Fruit fly (Drosophila melanogaster) whole organism, embryonic: ENCODE measurements around the gene CG42237.

ENCODE experiments used
- Bdp1 ChIP-seq: fragments of 200-800 bp; sonication (Bioruptor generic); optimal IDR thresholded peaks from 3 replicates; lab custom pipeline; 2016; ENCODE audit warnings: missing biosample characterization, missing genetic modification characterization
- CG11093 ChIP-seq: fragments of 200-800 bp; sonication (Bioruptor generic); IDR thresholded peaks from 3 replicates; pipeline ENCODE4 v1.3.6; 2022; ENCODE audit warnings: missing biosample characterization, missing genetic modification characterization
- CG12155 ChIP-seq: fragments of 200-800 bp; sonication (Bioruptor generic); optimal IDR thresholded peaks from 3 replicates; lab custom pipeline; 2016; ENCODE audit warnings: missing biosample characterization, missing genetic modification characterization
- CG14441 ChIP-seq: fragments of 200-800 bp; sonication (Bioruptor generic); IDR thresholded peaks from 2 replicates; pipeline ENCODE4 v1.3.6; 2022; ENCODE audit warnings: missing biosample characterization, missing genetic modification characterization
- CG15696 ChIP-seq: fragments of 200-800 bp; sonication (Bioruptor generic); optimal IDR thresholded peaks from 2 replicates; lab custom pipeline; 2019; ENCODE audit warnings: missing biosample characterization, mild to moderate bottlenecking, missing genetic modification characterization, moderate library complexity
- CG16779 ChIP-seq: fragments of 200-800 bp; sonication (Bioruptor generic); IDR thresholded peaks from 2 replicates; pipeline ENCODE4 v1.3.6; 2022; ENCODE audit warnings: missing biosample characterization, missing genetic modification characterization
- CG16813 ChIP-seq: fragments of 200-800 bp; sonication (Bioruptor generic); IDR thresholded peaks from 3 replicates; pipeline ENCODE4 v1.3.6; 2022; ENCODE audit warnings: missing biosample characterization, missing genetic modification characterization; ENCODE audit not compliant: partially characterized antibody
- CG18764 ChIP-seq: fragments of 200-800 bp; sonication (Bioruptor generic); optimal IDR thresholded peaks from 3 replicates; lab custom pipeline; 2016; ENCODE audit warnings: missing biosample characterization, missing genetic modification characterization
- CG2120 ChIP-seq: fragments of 200-800 bp; sonication (Bioruptor generic); optimal IDR thresholded peaks from 3 replicates; lab custom pipeline; 2016; ENCODE audit warnings: missing biosample characterization, missing genetic modification characterization
- CG2199 ChIP-seq: fragments of 200-800 bp; sonication (Bioruptor generic); IDR thresholded peaks from 3 replicates; pipeline ENCODE4 v1.3.6; 2022; ENCODE audit warnings: missing biosample characterization, missing genetic modification characterization
- CG3407 ChIP-seq: fragments of 200-800 bp; sonication (Bioruptor generic); optimal IDR thresholded peaks from 2 replicates; lab custom pipeline; 2018; ENCODE audit warnings: missing biosample characterization, mild to moderate bottlenecking, missing genetic modification characterization
- CG3726 ChIP-seq: fragments of 200-800 bp; sonication (Bioruptor generic); IDR thresholded peaks from 3 replicates; pipeline ENCODE4, ENCODE4 v1.3.6; 2022; ENCODE audit warnings: missing biosample characterization, missing genetic modification characterization
- CG4854 ChIP-seq: fragments of 200-800 bp; sonication (Bioruptor generic); optimal IDR thresholded peaks from 2 replicates; lab custom pipeline; 2016; ENCODE audit warnings: missing biosample characterization, missing genetic modification characterization, inconsistent platforms
- CG5180 ChIP-seq: fragments of 200-800 bp; sonication (Bioruptor generic); optimal IDR thresholded peaks from 3 replicates; lab custom pipeline; 2017; ENCODE audit warnings: missing biosample characterization, missing genetic modification characterization, mild to moderate bottlenecking, moderate library complexity, missing genetic modification reagents
- CG8290 ChIP-seq, 3 experiments: fragments of 200-800 bp; sonication (Bioruptor generic); optimal IDR thresholded peaks; 2 replicates each; lab custom pipeline; 2016 to 2019; ENCODE audit warnings: missing biosample characterization in 3 of 3, missing genetic modification characterization in 3 of 3, mild to moderate bottlenecking in 2 of 3, moderate library complexity in 1 of 3
- CTCF ChIP-seq: fragments of 200-800 bp; sonication (Bioruptor generic); optimal IDR thresholded peaks from 2 replicates; lab custom pipeline; 2017; ENCODE audit warnings: missing biosample characterization, mild to moderate bottlenecking, missing genetic modification characterization, moderate library complexity
- Chrac-16 ChIP-seq: fragments of 200-800 bp; sonication (Bioruptor generic); optimal IDR thresholded peaks from 3 replicates; lab custom pipeline; 2016; ENCODE audit warnings: missing biosample characterization, missing genetic modification characterization
- E2f1 ChIP-seq: fragments of 200-800 bp; sonication (Bioruptor generic); IDR thresholded peaks from 2 replicates; pipeline ENCODE4 v1.3.6; 2022; ENCODE audit warnings: missing biosample characterization, missing genetic modification characterization
- Elba2 ChIP-seq: fragments of 200-800 bp; sonication (Bioruptor generic); optimal IDR thresholded peaks from 3 replicates; lab custom pipeline; 2016; ENCODE audit warnings: missing biosample characterization, missing genetic modification characterization
- Mad ChIP-seq: fragments of 200-800 bp; sonication (Bioruptor generic); optimal IDR thresholded peaks from 2 replicates; lab custom pipeline; 2016; ENCODE audit warnings: missing biosample characterization, missing genetic modification characterization
- Meics ChIP-seq: fragments of 200-800 bp; sonication (Bioruptor generic); optimal IDR thresholded peaks from 2 replicates; lab custom pipeline; 2017; ENCODE audit warnings: missing biosample characterization, mild to moderate bottlenecking, missing genetic modification characterization
- Myb ChIP-seq: fragments of 200-800 bp; sonication (Bioruptor generic); optimal IDR thresholded peaks from 2 replicates; lab custom pipeline; 2016; ENCODE audit warnings: missing biosample characterization, missing genetic modification characterization
- Ptx1 ChIP-seq: fragments of 200-800 bp; sonication (Bioruptor generic); IDR thresholded peaks from 2 replicates; pipeline ENCODE4 v1.3.6; 2022; ENCODE audit warnings: missing biosample characterization, missing genetic modification characterization
- Rfx ChIP-seq: fragments of 200-800 bp; sonication (Bioruptor generic); IDR thresholded peaks from 2 replicates; pipeline ENCODE4 v1.3.6; 2022; ENCODE audit warnings: missing biosample characterization, missing genetic modification characterization
- Side ChIP-seq: fragments of 200-800 bp; sonication (Bioruptor generic); optimal IDR thresholded peaks from 2 replicates; lab custom pipeline; 2016; ENCODE audit warnings: missing biosample characterization, missing genetic modification characterization
- Sox102F ChIP-seq: fragments of 200-800 bp; sonication (Bioruptor generic); optimal IDR thresholded peaks from 2 replicates; lab custom pipeline; 2018; ENCODE audit warnings: missing biosample characterization, mild to moderate bottlenecking, missing genetic modification characterization, moderate library complexity
- TFAM ChIP-seq: fragments of 200-800 bp; sonication (Bioruptor generic); optimal IDR thresholded peaks from 2 replicates; lab custom pipeline; 2017; ENCODE audit warnings: missing biosample characterization, missing genetic modification characterization, inconsistent platforms
- Xbp1 ChIP-seq: fragments of 200-800 bp; sonication (Bioruptor generic); optimal IDR thresholded peaks from 3 replicates; lab custom pipeline; 2016; ENCODE audit warnings: missing biosample characterization, mild to moderate bottlenecking, missing genetic modification characterization
- amos ChIP-seq: fragments of 200-800 bp; sonication (Bioruptor generic); IDR thresholded peaks from 2 replicates; pipeline ENCODE4 v1.3.6; 2022; ENCODE audit warnings: missing biosample characterization, missing genetic modification characterization; ENCODE audit not compliant: partially characterized antibody
- bab2 ChIP-seq: fragments of 200-800 bp; sonication (Bioruptor generic); optimal IDR thresholded peaks from 2 replicates; lab custom pipeline; 2016; ENCODE audit warnings: missing biosample characterization, missing genetic modification characterization
- br ChIP-seq: fragments of >200 bp; optimal IDR thresholded peaks from 2 replicates; lab custom pipeline; 2017
- cas ChIP-seq: fragments of 200-800 bp; sonication (Bioruptor generic); IDR thresholded peaks from 2 replicates; pipeline ENCODE4 v1.3.6; 2022; ENCODE audit warnings: missing biosample characterization, missing genetic modification characterization
- croc ChIP-seq: fragments of 200-800 bp; sonication (Bioruptor generic); conservative IDR thresholded peaks from 3 replicates; pipeline ENCODE4 v1.3.6; 2022; ENCODE audit warnings: missing biosample characterization, missing genetic modification characterization
- dati ChIP-seq: fragments of 200-800 bp; sonication (Bioruptor generic); IDR thresholded peaks from 2 replicates; pipeline ENCODE4 v1.3.6; 2022; ENCODE audit warnings: missing biosample characterization, missing genetic modification characterization
- ems ChIP-seq: fragments of 200-800 bp; sonication (Bioruptor generic); optimal IDR thresholded peaks from 3 replicates; lab custom pipeline; 2016; ENCODE audit warnings: missing biosample characterization, missing genetic modification characterization
- en ChIP-seq: fragments of 200-800 bp; sonication (Bioruptor generic); optimal IDR thresholded peaks from 2 replicates; lab custom pipeline; 2016; ENCODE audit warnings: missing biosample characterization, missing genetic modification characterization
- gem ChIP-seq: fragments of 200-800 bp; sonication (Bioruptor generic); optimal IDR thresholded peaks from 2 replicates; lab custom pipeline; 2019; ENCODE audit warnings: missing biosample characterization, mild to moderate bottlenecking, missing genetic modification characterization, moderate library complexity
- hth ChIP-seq: fragments of >200 bp; optimal IDR thresholded peaks from 2 replicates; lab custom pipeline; 2017; ENCODE audit warnings: inconsistent platforms
- kay ChIP-seq: fragments of 200-800 bp; sonication (Bioruptor generic); optimal IDR thresholded peaks from 2 replicates; lab custom pipeline; 2016; ENCODE audit warnings: missing biosample characterization, missing genetic modification characterization
- luna ChIP-seq: fragments of 200-800 bp; sonication (Bioruptor generic); optimal IDR thresholded peaks from 2 replicates; lab custom pipeline; 2016; ENCODE audit warnings: missing biosample characterization, missing genetic modification characterization
- nerfin-1 ChIP-seq: fragments of 200-800 bp; sonication (Bioruptor generic); optimal IDR thresholded peaks from 3 replicates; lab custom pipeline; 2019; ENCODE audit warnings: missing biosample characterization, mild to moderate bottlenecking, missing genetic modification characterization, moderate library complexity
- pfk ChIP-seq: fragments of 200-800 bp; sonication (Bioruptor generic); optimal IDR thresholded peaks from 2 replicates; lab custom pipeline; 2018; ENCODE audit warnings: missing biosample characterization, mild to moderate bottlenecking, missing genetic modification characterization, moderate library complexity
- pnt ChIP-seq: fragments of 200-800 bp; sonication (Bioruptor generic); optimal IDR thresholded peaks from 3 replicates; lab custom pipeline; 2016; ENCODE audit warnings: missing biosample characterization, missing genetic modification characterization
- sc ChIP-seq, 3 experiments: fragments of >200 bp in 2 of 3; fragments of 200-800 bp in 1 of 3; sonication (Bioruptor generic) in 1 of 3; optimal IDR thresholded peaks; 2 replicates in 2 of 3; 3 replicates in 1 of 3; lab custom pipeline; 2017; ENCODE audit warnings: mild to moderate bottlenecking in 1 of 3, missing biosample characterization in 1 of 3, missing genetic modification characterization in 1 of 3, missing genetic modification reagents in 1 of 3
- so ChIP-seq: fragments of 200-800 bp; sonication (Bioruptor generic); IDR thresholded peaks from 3 replicates; pipeline ENCODE4 v1.3.6; 2022; ENCODE audit warnings: missing biosample characterization, missing genetic modification characterization
- ssp ChIP-seq: fragments of 200-800 bp; sonication (Bioruptor generic); IDR thresholded peaks from 2 replicates; pipeline ENCODE4 v1.3.6; 2022; ENCODE audit warnings: missing biosample characterization, missing genetic modification characterization
- tll ChIP-seq, 2 experiments: fragments of 200-800 bp in 1 of 2; fragments of >200 bp in 1 of 2; sonication (Bioruptor generic) in 1 of 2; optimal IDR thresholded peaks; 2 replicates each; lab custom pipeline; 2017 to 2019; ENCODE audit warnings: missing biosample characterization in 2 of 2, missing genetic modification characterization in 2 of 2, mild to moderate bottlenecking in 1 of 2, moderate library complexity in 1 of 2
- twi ChIP-seq: fragments of 200-800 bp; optimal IDR thresholded peaks from 2 replicates; lab custom pipeline; 2019; ENCODE audit warnings: missing biosample characterization, mild to moderate bottlenecking, missing genetic modification characterization, moderate library complexity
- unpg ChIP-seq: fragments of 200-800 bp; sonication (Bioruptor generic); optimal IDR thresholded peaks from 3 replicates; lab custom pipeline; 2018; ENCODE audit warnings: missing biosample characterization, mild to moderate bottlenecking, missing genetic modification characterization, moderate library complexity
- zfh2 ChIP-seq: fragments of 200-800 bp; sonication (Bioruptor generic); optimal IDR thresholded peaks from 2 replicates; lab custom pipeline; 2016; ENCODE audit warnings: missing biosample characterization, missing genetic modification characterization

The CG42237 gene

dm6 chrX:13131063-13131773 lies 16.3 kb downstream of the CG42237 start:
- TF ChIP-seq Side: peak; percentile 99
- TF ChIP-seq ems (GFP tag; lab: Kevin White, UChicago): peak; percentile 99
- peak; percentile 98 for TF ChIP-seq CG8290 (GFP tag; optimal IDR thresholded peaks at IDR 0.05; lab: Kevin White, UChicago)
- TF ChIP-seq CG8290 (tag; optimal IDR thresholded peaks at IDR 0.05; lab: Kevin White, UChicago): peak; percentile 81 to 100
- no peak for TF ChIP-seq hth (lab: Kevin White, UChicago)
- peak in 1 of 2 experiments; percentile 38 for TF ChIP-seq tll (GFP tag; optimal IDR thresholded peaks at IDR 0.05; lab: Kevin White, UChicago)
- peak; percentile 98 for TF ChIP-seq Sox102F (GFP tag; lab: Kevin White, UChicago)
- TF ChIP-seq pnt (GFP tag; lab: Kevin White, UChicago): peak; percentile 99
- TF ChIP-seq br (lab: Kevin White, UChicago): no peak
- peak; percentile 92 for TF ChIP-seq twi (tag; lab: Kevin White, UChicago)
- TF ChIP-seq E2f1 (GFP tag; lab: Robert Waterston, UW): peak; percentile 99
- TF ChIP-seq CG18764 (GFP tag; lab: Kevin White, UChicago): peak; percentile 97
- TF ChIP-seq CG11093 (GFP tag; lab: Robert Waterston, UW): peak; percentile 99
- TF ChIP-seq CG3407 (GFP tag; lab: Kevin White, UChicago): peak; percentile 96
- peak; percentile 100 for TF ChIP-seq CG2120 (GFP tag; lab: Kevin White, UChicago)
- peak; percentile 98 for TF ChIP-seq dati (GFP tag; lab: Robert Waterston, UW)
- peak; percentile 97 for TF ChIP-seq en (GFP tag; lab: Kevin White, UChicago)
- peak; percentile 68 for TF ChIP-seq pfk (GFP tag; lab: Kevin White, UChicago)
- TF ChIP-seq croc: peak; percentile 98
- peak; percentile 99 for TF ChIP-seq CG16779 (GFP tag; lab: Robert Waterston, UW)
- TF ChIP-seq CG3726 (GFP tag; lab: Robert Waterston, UW): peak; percentile 98
- TF ChIP-seq ssp (GFP tag; lab: Robert Waterston, UW): peak; percentile 95
- peak; percentile 99 for TF ChIP-seq CG2199 (GFP tag; lab: Robert Waterston, UW)
- peak; percentile 93 for TF ChIP-seq CG5180 (GFP tag; lab: Kevin White, UChicago)
- TF ChIP-seq Mad (GFP tag; lab: Kevin White, UChicago): peak; percentile 99
- peak; percentile 99 for TF ChIP-seq bab2 (GFP tag; lab: Kevin White, UChicago)
- peak; percentile 95 for TF ChIP-seq nerfin-1 (tag; lab: Kevin White, UChicago)
- TF ChIP-seq luna (GFP tag; lab: Kevin White, UChicago): peak; percentile 98
- peak; percentile 99 for TF ChIP-seq CG14441 (GFP tag; lab: Robert Waterston, UW)
- TF ChIP-seq Ptx1 (GFP tag; lab: Robert Waterston, UW): peak; percentile 99
- TF ChIP-seq zfh2: peak; percentile 99
- peak; percentile 99 for TF ChIP-seq Meics
- peak; percentile 98 for TF ChIP-seq cas
- peak; percentile 96 for TF ChIP-seq CG15696
- TF ChIP-seq Rfx (GFP tag; lab: Robert Waterston, UW): peak; percentile 100
- TF ChIP-seq unpg (GFP tag; lab: Kevin White, UChicago): peak; percentile 98
- TF ChIP-seq amos (GFP tag; lab: Robert Waterston, UW): peak; percentile 41; the same call in 1 of the 2 replicates
- peak; percentile 95 for TF ChIP-seq Myb (GFP tag; lab: Kevin White, UChicago)
- peak; percentile 99 for TF ChIP-seq gem (tag; lab: Kevin White, UChicago)
- TF ChIP-seq Chrac-16 (GFP tag; lab: Kevin White, UChicago): peak; percentile 99
- TF ChIP-seq CG12155: peak; percentile 99
- TF ChIP-seq sc (optimal IDR thresholded peaks at IDR 0.05; lab: Kevin White, UChicago): no peak
- TF ChIP-seq sc (GFP tag; optimal IDR thresholded peaks at IDR 0.05; lab: Kevin White, UChicago): peak; percentile 94
- peak; percentile 96 for TF ChIP-seq CG4854 (GFP tag; lab: Kevin White, UChicago)
- TF ChIP-seq CG16813 (GFP tag; lab: Robert Waterston, UW): peak; percentile 25; the same call in 1 of the 3 replicates
- peak; percentile 99 for TF ChIP-seq kay (GFP tag; lab: Kevin White, UChicago)
- TF ChIP-seq CTCF: peak; percentile 74
- TF ChIP-seq Elba2 (GFP tag; lab: Kevin White, UChicago): peak; percentile 70
- TF ChIP-seq TFAM: peak; percentile 87
- TF ChIP-seq Bdp1: peak; percentile 94
- peak; percentile 99 for TF ChIP-seq so (GFP tag; lab: Robert Waterston, UW)
- TF ChIP-seq Xbp1 (GFP tag; lab: Kevin White, UChicago): peak; percentile 99
